Worm (Caenorhabditis elegans): ENCODE results near the gene dgn-3.
"Not testable (repeated sequence)": the region's sequence is repeated elsewhere in the genome, so short reads cannot be mapped to it uniquely, and the experiment has no call there.

The dgn-3 gene

DNA sequence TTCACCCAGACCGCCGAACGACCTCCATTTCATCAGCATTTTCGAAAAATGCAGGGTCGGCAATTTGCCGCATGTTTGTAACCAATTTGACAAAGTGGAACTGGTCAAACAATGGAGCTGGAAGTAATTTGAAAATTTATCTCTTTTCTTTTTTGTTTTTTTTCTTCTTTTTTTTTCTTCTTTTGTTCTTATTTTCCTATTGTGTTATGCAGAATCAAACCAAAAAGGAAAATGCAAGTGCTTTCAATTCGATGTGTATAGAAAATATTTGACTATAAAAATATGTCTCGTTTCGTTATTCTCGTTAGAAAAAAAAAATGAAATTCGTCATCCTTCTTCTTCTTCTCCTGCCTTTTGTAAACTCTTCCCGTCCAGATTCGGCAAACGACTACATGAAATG, 7.9 kb downstream of the dgn-3 start, which contains the start of gene F07G6.10:
Gene F07G6.10 (plus strand): TSS at position 301 of the 400 bp plus-strand sequence.
- TF ChIP-seq dve-1 (tag; optimal IDR thresholded peaks at IDR 0.05) (no peak), che-1 (tag; optimal IDR thresholded peaks at IDR 0.05) (no peak), gmeb-2 (tag; optimal IDR thresholded peaks at IDR 0.05) (no peak), ceh-24 (tag; optimal IDR thresholded peaks at IDR 0.05) (no peak), pros-1 (tag; optimal IDR thresholded peaks at IDR 0.05) (no peak), C08G9.2 (tag; optimal IDR thresholded peaks at IDR 0.05) (no peak)

DNA sequence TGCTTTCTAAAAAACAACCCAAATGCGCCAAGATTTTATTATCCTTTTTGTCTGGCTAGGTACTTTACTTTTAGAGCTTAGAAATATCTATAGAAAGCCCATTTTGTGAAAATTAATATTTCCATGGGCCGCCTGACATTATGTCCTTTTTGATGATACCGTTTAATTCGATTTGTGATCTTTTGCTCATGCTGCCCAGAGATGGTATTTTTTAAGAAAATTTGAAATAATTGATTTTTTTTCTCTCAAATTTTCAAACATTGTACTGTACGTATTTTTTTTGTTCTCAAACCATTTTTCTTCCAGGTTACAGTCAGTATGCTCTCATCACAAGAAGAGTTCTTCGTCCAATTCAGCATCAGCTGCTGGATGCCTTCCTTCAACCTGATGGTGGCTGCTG, 12.9 kb downstream of the dgn-3 start, which contains the start of gene Y75D11A.2:
Gene Y75D11A.2 (plus strand): TSS at position 301 of the 400 bp plus-strand sequence.
- not testable (repeated sequence) for TF ChIP-seq unc-86, Y22D7AL.16, pros-1 (tag; optimal IDR thresholded peaks at IDR 0.05)

DNA sequence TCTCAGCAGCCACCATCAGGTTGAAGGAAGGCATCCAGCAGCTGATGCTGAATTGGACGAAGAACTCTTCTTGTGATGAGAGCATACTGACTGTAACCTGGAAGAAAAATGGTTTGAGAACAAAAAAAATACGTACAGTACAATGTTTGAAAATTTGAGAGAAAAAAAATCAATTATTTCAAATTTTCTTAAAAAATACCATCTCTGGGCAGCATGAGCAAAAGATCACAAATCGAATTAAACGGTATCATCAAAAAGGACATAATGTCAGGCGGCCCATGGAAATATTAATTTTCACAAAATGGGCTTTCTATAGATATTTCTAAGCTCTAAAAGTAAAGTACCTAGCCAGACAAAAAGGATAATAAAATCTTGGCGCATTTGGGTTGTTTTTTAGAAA, 16.5 kb downstream of the dgn-3 start, which contains the start of gene Y75D11A.3:
Gene Y75D11A.3 (minus strand): TSS at position 101 of the 400 bp plus-strand sequence.
- TF ChIP-seq ztf-16, elt-4, ceh-9 (tag; optimal IDR thresholded peaks at IDR 0.05): not testable (repeated sequence)

DNA sequence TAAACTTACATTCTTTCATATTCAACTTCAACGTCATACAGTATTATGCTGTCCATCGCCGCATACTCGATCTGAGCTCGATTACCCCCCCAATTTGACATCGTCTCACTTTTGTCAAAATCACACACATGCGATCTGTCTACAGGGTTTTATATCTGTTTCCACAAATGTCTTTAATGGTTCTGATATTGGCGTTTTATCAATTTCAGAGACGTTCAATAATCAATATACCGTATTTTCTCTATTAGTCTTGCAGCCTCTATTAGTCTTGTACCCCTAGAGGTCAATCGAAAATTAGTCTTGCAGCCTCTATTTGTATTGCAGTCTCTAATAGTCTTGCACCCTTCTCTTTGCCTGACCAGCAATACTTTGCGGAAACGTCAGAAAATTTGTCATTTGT, 18.8 kb downstream of the dgn-3 start, which contains the start of gene Y75D11A.6:
Gene Y75D11A.6 (minus strand): TSS at position 101 of the 400 bp plus-strand sequence.
- TF ChIP-seq unc-42 (tag; optimal IDR thresholded peaks at IDR 0.05); hlh-6 (tag; optimal IDR thresholded peaks at IDR 0.05); ceh-45 (GFP tag; IDR thresholded peaks at IDR 0.05): not testable (repeated sequence)

DNA sequence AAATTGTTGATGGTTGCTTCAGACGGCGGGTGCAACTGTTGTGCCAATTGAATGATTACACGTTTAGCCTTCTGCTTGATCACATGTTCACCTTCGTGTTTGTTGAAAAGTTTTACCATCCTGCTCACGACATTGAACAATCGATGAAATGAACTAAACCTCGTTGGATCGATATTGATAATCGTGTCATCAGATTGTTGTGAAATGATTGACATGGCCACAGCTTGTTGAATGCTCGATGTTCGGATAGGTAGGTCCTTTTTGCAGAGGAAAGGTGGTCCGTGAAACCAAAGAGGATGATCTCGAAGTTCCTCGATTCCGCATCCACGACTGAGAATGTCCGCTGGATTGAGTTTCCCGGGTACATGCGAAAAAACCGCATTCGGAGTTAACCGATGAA, 40.0 kb downstream of the dgn-3 start:
- TF ChIP-seq zip-5 (tag; optimal IDR thresholded peaks at IDR 0.05) = no peak
- TF ChIP-seq lin-11 (tag; optimal IDR thresholded peaks at IDR 0.05) = no peak
- TF ChIP-seq pros-1 (tag; optimal IDR thresholded peaks at IDR 0.05) = no peak
- TF ChIP-seq che-1 (tag; optimal IDR thresholded peaks at IDR 0.05) = no peak
- TF ChIP-seq K09A11.1 (tag; optimal IDR thresholded peaks at IDR 0.05; ENCODE audit: insufficient read depth) = no peak
- TF ChIP-seq madf-2 (tag; optimal IDR thresholded peaks at IDR 0.05) = no peak
- TF ChIP-seq unc-55 (GFP tag; optimal IDR thresholded peaks at IDR 0.05) = no peak
- no peak for TF ChIP-seq fax-1 (tag; optimal IDR thresholded peaks at IDR 0.05)
- TF ChIP-seq ttx-3 (tag; optimal IDR thresholded peaks at IDR 0.05) = no peak
- no peak for TF ChIP-seq pax-1 (tag; optimal IDR thresholded peaks at IDR 0.05)
- TF ChIP-seq ceh-48 (tag; optimal IDR thresholded peaks at IDR 0.05) = no peak
- TF ChIP-seq tbx-7 (tag; optimal IDR thresholded peaks at IDR 0.05) = no peak
- no peak for TF ChIP-seq nfya-1 (tag; optimal IDR thresholded peaks at IDR 0.05)
- TF ChIP-seq C38D4.7 (GFP tag; optimal IDR thresholded peaks at IDR 0.05) = no peak
- no peak for TF ChIP-seq sdc-2 (tag; optimal IDR thresholded peaks at IDR 0.05)
- TF ChIP-seq ref-2 (tag; optimal IDR thresholded peaks at IDR 0.05) = no peak
- TF ChIP-seq nhr-232 (tag; optimal IDR thresholded peaks at IDR 0.05) = no peak

DNA sequence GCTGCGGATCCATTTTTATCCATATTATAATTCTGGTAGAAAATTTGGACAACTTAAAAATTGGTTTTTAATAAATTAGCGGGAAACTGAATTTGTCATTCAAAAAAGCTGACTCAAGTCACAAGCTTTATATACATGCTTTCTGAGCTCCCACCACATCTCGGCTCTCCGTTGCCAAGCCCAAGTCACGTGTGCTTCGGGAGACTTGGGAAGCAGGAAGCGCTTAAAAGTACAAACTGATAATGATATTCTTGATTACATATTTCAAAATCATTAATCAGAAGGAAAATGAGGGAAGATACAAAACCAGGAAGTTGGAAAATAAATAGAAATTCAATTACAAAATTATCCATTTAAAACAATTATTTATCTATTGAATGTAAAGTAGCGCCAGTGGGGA, 48.3 kb downstream of the dgn-3 start, which contains the start of gene elc-2:
Gene elc-2 (minus strand): TSS at position 101 of the 400 bp plus-strand sequence.
- no peak for TF ChIP-seq K09A11.1 (tag; optimal IDR thresholded peaks at IDR 0.05; ENCODE audit: insufficient read depth)
- TF ChIP-seq ceh-19 (GFP tag; optimal IDR thresholded peaks at IDR 0.05) = no peak
- no peak for TF ChIP-seq ceh-34 (tag; optimal IDR thresholded peaks at IDR 0.05)
- TF ChIP-seq odd-2 (tag; optimal IDR thresholded peaks at IDR 0.05) = no peak
- TF ChIP-seq rnt-1 (tag; optimal IDR thresholded peaks at IDR 0.05) = no peak
- TF ChIP-seq pha-4 (tag; optimal IDR thresholded peaks at IDR 0.05) = no peak
- no peak for TF ChIP-seq ceh-2 (tag; optimal IDR thresholded peaks at IDR 0.05)
- no peak for TF ChIP-seq C08G9.2 (tag; optimal IDR thresholded peaks at IDR 0.05)
- TF ChIP-seq ahr-1 (tag; optimal IDR thresholded peaks at IDR 0.05) = no peak
- TF ChIP-seq F13H6.1 (tag; optimal IDR thresholded peaks at IDR 0.05) = no peak
- TF ChIP-seq hlh-8 (tag; optimal IDR thresholded peaks at IDR 0.05) = no peak
- TF ChIP-seq ets-4 (tag; optimal IDR thresholded peaks at IDR 0.05) = no peak
- TF ChIP-seq hlh-30 (tag; optimal IDR thresholded peaks at IDR 0.05; ENCODE audit: insufficient read depth) = no peak
- no peak for TF ChIP-seq pat-9 (tag; optimal IDR thresholded peaks at IDR 0.05)
- TF ChIP-seq unc-55 (GFP tag; optimal IDR thresholded peaks at IDR 0.05) = no peak
- TF ChIP-seq npax-4 (tag; optimal IDR thresholded peaks at IDR 0.05) = no peak
- TF ChIP-seq ceh-30 (tag; optimal IDR thresholded peaks at IDR 0.05) = no peak
- no peak for TF ChIP-seq fax-1 (tag; optimal IDR thresholded peaks at IDR 0.05)
- no peak for TF ChIP-seq ceh-31 (tag; optimal IDR thresholded peaks at IDR 0.05)
